Fruit fly (Drosophila melanogaster): ENCODE data around the gene Liprin-alpha.

- TF ChIP-seq rn (GFP tag; IDR thresholded peaks at IDR 0.05) = no peak
- TF ChIP-seq CG17806 (tag; optimal IDR thresholded peaks at IDR 0.05) = no peak
- TF ChIP-seq Snoo (tag; optimal IDR thresholded peaks at IDR 0.05) = no peak
- no peak for TF ChIP-seq D1 (tag; optimal IDR thresholded peaks at IDR 0.05)
- TF ChIP-seq gl (tag; optimal IDR thresholded peaks at IDR 0.05) = no peak
- no peak for TF ChIP-seq CG13204 (GFP tag; optimal IDR thresholded peaks at IDR 0.05)
- TF ChIP-seq CG34367 (tag; optimal IDR thresholded peaks at IDR 0.05) = no peak
- no peak for TF ChIP-seq CG8159 (tag; optimal IDR thresholded peaks at IDR 0.05)
- TF ChIP-seq Pif1B (GFP tag; optimal IDR thresholded peaks at IDR 0.05) = no peak
- no peak for TF ChIP-seq CG8301 (tag; optimal IDR thresholded peaks at IDR 0.05)
- no peak for TF ChIP-seq Ets98B (GFP tag; IDR thresholded peaks at IDR 0.05)
Observed at dm6 chr2L:6716921-6717320, 6.8 kb upstream of the Liprin-alpha start.
